Fruit fly (Drosophila melanogaster) whole organism, adult: ENCODE results near the gene Fas3.

Experiments
- CG12768 ChIP-seq: fragments of 200-800 bp; sonication (Bioruptor generic); optimal IDR thresholded peaks from 2 replicates; lab custom pipeline; 2017; ENCODE audit warnings: missing biosample characterization, missing genetic modification characterization, mild to moderate bottlenecking, moderate library complexity, missing genetic modification reagents
- CG1620 ChIP-seq: fragments of 200-800 bp; sonication (Bioruptor generic); optimal IDR thresholded peaks from 2 replicates; lab custom pipeline; 2016; ENCODE audit warnings: missing biosample characterization, missing genetic modification characterization
- CG33017 ChIP-seq: fragments of 200-800 bp; sonication (Bioruptor generic); optimal IDR thresholded peaks from 2 replicates; lab custom pipeline; 2018; ENCODE audit warnings: missing biosample characterization, mild to moderate bottlenecking, missing genetic modification characterization, moderate library complexity
- CG5204 ChIP-seq: fragments of 200-800 bp; sonication (Bioruptor generic); optimal IDR thresholded peaks from 2 replicates; lab custom pipeline; 2016; ENCODE audit warnings: missing biosample characterization, missing genetic modification characterization
- bab1 ChIP-seq: fragments of 200-800 bp; sonication (Bioruptor generic); optimal IDR thresholded peaks from 3 replicates; lab custom pipeline; 2019; ENCODE audit warnings: missing biosample characterization, mild to moderate bottlenecking, missing genetic modification characterization, moderate library complexity
- cnc ChIP-seq, 2 experiments: fragments of >200 bp; optimal IDR thresholded peaks; 2 replicates each; lab custom pipeline; 2017
- kay ChIP-seq: fragments of 200-800 bp; sonication (Bioruptor generic); peaks from one replicate; lab custom pipeline; 2016; ENCODE audit warnings: missing biosample characterization, missing genetic modification characterization, borderline replicate concordance
- ovo ChIP-seq: fragments of 200-800 bp; sonication (Bioruptor generic); optimal IDR thresholded peaks from 2 replicates; lab custom pipeline; 2016; ENCODE audit warnings: missing biosample characterization, missing genetic modification characterization
- pad ChIP-seq: fragments of 200-800 bp; sonication (Bioruptor generic); optimal IDR thresholded peaks from 3 replicates; lab custom pipeline; 2017; ENCODE audit warnings: missing biosample characterization, missing genetic modification characterization, mild to moderate bottlenecking, moderate library complexity, missing genetic modification reagents
- toe ChIP-seq: fragments of 200-800 bp; sonication (Bioruptor generic); optimal IDR thresholded peaks from 2 replicates; lab custom pipeline; 2016; ENCODE audit warnings: missing biosample characterization, missing genetic modification characterization

DNA sequence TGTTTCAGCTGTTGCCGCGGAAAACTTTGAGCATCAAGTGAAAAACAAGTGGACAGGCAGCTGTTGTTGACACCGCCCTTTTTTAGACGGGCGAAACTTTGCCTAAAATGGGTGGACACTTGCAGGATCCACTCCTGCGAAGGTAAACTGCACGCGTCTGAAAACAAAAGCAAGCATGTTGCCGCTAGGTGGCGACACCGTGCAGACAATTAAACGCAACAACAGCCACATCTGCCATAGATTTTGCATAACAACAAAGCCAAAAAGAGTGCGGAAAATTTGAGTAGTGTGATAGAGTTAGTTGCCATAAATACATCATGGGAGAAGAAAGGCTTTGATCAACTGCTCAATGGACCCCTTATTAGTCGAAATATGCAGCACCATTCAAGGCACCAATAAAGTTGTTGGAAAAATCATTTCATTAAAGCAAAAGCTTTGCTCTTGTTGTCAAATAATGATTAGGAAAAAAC is 25.4 kb upstream of the Fas3 start, which contains the start of gene CG5790:
- TF ChIP-seq CG33017 (tag; lab: Kevin White, UChicago) = no peak
- TF ChIP-seq CG1620 = no peak
- TF ChIP-seq cnc (optimal IDR thresholded peaks at IDR 0.05; lab: Kevin White, UChicago) = no peak
- TF ChIP-seq ovo (GFP tag; lab: Kevin White, UChicago) = no peak
- no peak for TF ChIP-seq toe (GFP tag; lab: Kevin White, UChicago)
- TF ChIP-seq pad (GFP tag; lab: Kevin White, UChicago) = no peak
- TF ChIP-seq bab1 (GFP tag; lab: Kevin White, UChicago) = no peak
- no peak for TF ChIP-seq CG12768 (GFP tag; lab: Kevin White, UChicago)
- no peak for TF ChIP-seq kay (GFP tag; lab: Kevin White, UChicago)
- TF ChIP-seq CG5204 = no peak
